Fruit fly (Drosophila melanogaster) Kc167 (cell line): ENCODE data around the gene ZnT63C.

Experiments used
- Sin3A ChIP-seq: fragments of >200 bp; optimal IDR thresholded peaks from 2 replicates; lab custom pipeline; 2018; ENCODE audit warnings: missing external identifiers
- h ChIP-seq: fragments of >200 bp; optimal IDR thresholded peaks from 3 replicates; lab custom pipeline; 2018; ENCODE audit warnings: missing external identifiers
- insv ChIP-seq: fragments of >200 bp; optimal IDR thresholded peaks from 3 replicates; lab custom pipeline; 2018; ENCODE audit warnings: missing external identifiers
- psq ChIP-seq: fragments of >200 bp; optimal IDR thresholded peaks from 2 replicates; lab custom pipeline; 2017; ENCODE audit warnings: missing external identifiers
- ttk ChIP-seq: sonication (Bioruptor generic); optimal IDR thresholded peaks from 2 replicates; lab custom pipeline; 2017; ENCODE audit warnings: missing external identifiers

- TF ChIP-seq Sin3A (lab: Kevin White, UChicago) = no peak
- TF ChIP-seq h (lab: Kevin White, UChicago) = no peak
- no peak for TF ChIP-seq insv (lab: Kevin White, UChicago)
- no peak for TF ChIP-seq psq (lab: Kevin White, UChicago)
- no peak for TF ChIP-seq ttk
These were observed 25.3 kb downstream of the ZnT63C start, which contains the start of gene Strip for dm6 chr3L:3328771-3329170.
